Fruit fly (Drosophila melanogaster): Measurements from ENCODE around the gene okr.
A peak's percentile ranks its signal among the peaks of the same experiment; 100 is the strongest.

The okr gene

DNA sequence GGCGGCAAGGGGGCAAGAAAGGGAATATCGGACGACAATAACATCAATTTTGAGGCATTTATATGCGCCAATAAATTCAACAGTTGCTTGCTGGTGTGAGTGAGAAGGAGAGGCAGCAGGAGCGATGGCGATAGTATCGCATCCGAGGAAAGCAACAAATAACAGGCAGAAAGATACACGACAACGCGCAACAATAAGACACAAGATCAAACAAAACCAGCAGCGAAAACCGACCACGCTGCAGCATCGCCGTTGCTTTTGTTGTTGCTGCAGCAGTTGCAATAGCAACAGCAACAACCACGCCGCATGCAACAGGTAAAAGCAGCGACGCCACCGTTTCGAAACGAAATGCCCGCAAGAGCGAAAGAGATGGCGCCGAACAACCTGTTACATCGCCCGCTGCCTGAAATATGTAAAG, 8.0 kb upstream of the okr start (continued):
- no peak for TF ChIP-seq CG14710 (tag; optimal IDR thresholded peaks at IDR 0.05)
- no peak for TF ChIP-seq Poxn (GFP tag; IDR thresholded peaks at IDR 0.05)
- no peak for TF ChIP-seq H2.0 (GFP tag; IDR thresholded peaks at IDR 0.05)
- TF ChIP-seq CG6689 (GFP tag; IDR thresholded peaks at IDR 0.05) = no peak
- no peak for TF ChIP-seq Xbp1 (GFP tag; optimal IDR thresholded peaks at IDR 0.05)
- TF ChIP-seq bowl (GFP tag; IDR thresholded peaks at IDR 0.05) = no peak
- TF ChIP-seq CG12104 (GFP tag; optimal IDR thresholded peaks at IDR 0.05) = no peak
- no peak for TF ChIP-seq CG10462 (GFP tag; optimal IDR thresholded peaks at IDR 0.05)
- peak; percentile 90 for TF ChIP-seq CG15479 (GFP tag; optimal IDR thresholded peaks at IDR 0.05)
- peak in 1 of 2 experiments; percentile 93 for TF ChIP-seq tll (GFP tag; optimal IDR thresholded peaks at IDR 0.05)
- TF ChIP-seq phol (tag; optimal IDR thresholded peaks at IDR 0.05) = no peak
- peak; percentile 20; the same call in 1 of the 2 replicates for TF ChIP-seq amos (GFP tag; IDR thresholded peaks at IDR 0.05; ENCODE audit: partially characterized antibody)
- TF ChIP-seq CG4404 (GFP tag; IDR thresholded peaks at IDR 0.05) = no peak
- no peak for TF ChIP-seq gem (tag; optimal IDR thresholded peaks at IDR 0.05)
- TF ChIP-seq CG13424 (tag; optimal IDR thresholded peaks at IDR 0.05) = no peak
- TF ChIP-seq fd102C (GFP tag; optimal IDR thresholded peaks at IDR 0.05) = no peak
- TF ChIP-seq CG11504 (tag; optimal IDR thresholded peaks at IDR 0.05) = no peak
- TF ChIP-seq B-H1 (GFP tag; IDR thresholded peaks at IDR 0.05) = no peak
- peak; percentile 31; the same call in 1 of the 3 replicates for TF ChIP-seq CG16813 (GFP tag; IDR thresholded peaks at IDR 0.05; ENCODE audit: partially characterized antibody)
- no peak for TF ChIP-seq CG4282 (GFP tag; optimal IDR thresholded peaks at IDR 0.05)
- no peak for TF ChIP-seq nerfin-1 (tag; optimal IDR thresholded peaks at IDR 0.05)
- TF ChIP-seq CG10565 (GFP tag; optimal IDR thresholded peaks at IDR 0.05) = no peak
- TF ChIP-seq CG6791 (GFP tag; IDR thresholded peaks at IDR 0.05; ENCODE audit: partially characterized antibody) = 0 out of 3 replicates have a peak, but pooled peaks have one; percentile 4
- peak; percentile 54; the same call in 1 of the 4 replicates for TF ChIP-seq Dll (GFP tag; IDR thresholded peaks at IDR 0.05; ENCODE audit: partially characterized antibody)
- TF ChIP-seq CG12942 (GFP tag; optimal IDR thresholded peaks at IDR 0.05) = no peak
- no peak for TF ChIP-seq Hand (GFP tag; optimal IDR thresholded peaks at IDR 0.05)
- no peak for TF ChIP-seq en (GFP tag; optimal IDR thresholded peaks at IDR 0.05)
- no peak for TF ChIP-seq CG5245 (GFP tag; optimal IDR thresholded peaks at IDR 0.05)
- TF ChIP-seq CG6175 (GFP tag; IDR thresholded peaks at IDR 0.05) = 0 out of 3 replicates have a peak, but pooled peaks have one; percentile 30
- no peak for TF ChIP-seq Asciz (GFP tag; optimal IDR thresholded peaks at IDR 0.05)
- peak; percentile 57 for TF ChIP-seq Scr (GFP tag; IDR thresholded peaks at IDR 0.05; ENCODE audit: partially characterized antibody)
- peak; percentile 83 for TF ChIP-seq cad (GFP tag; optimal IDR thresholded peaks at IDR 0.05)
- TF ChIP-seq CG1832 (GFP tag; optimal IDR thresholded peaks at IDR 0.05) = peak; percentile 43
- peak; percentile 41 for TF ChIP-seq CG3838 (GFP tag; optimal IDR thresholded peaks at IDR 0.05)
- no peak for TF ChIP-seq ewg (GFP tag; optimal IDR thresholded peaks at IDR 0.05)
- TF ChIP-seq CG10543 (GFP tag; optimal IDR thresholded peaks at IDR 0.05) = no peak
- TF ChIP-seq BEAF-32 (GFP tag; optimal IDR thresholded peaks at IDR 0.05) = peak; percentile 41
- TF ChIP-seq scrt (GFP tag; optimal IDR thresholded peaks at IDR 0.05) = peak; percentile 45
- TF ChIP-seq CG15011 (GFP tag; optimal IDR thresholded peaks at IDR 0.05) = no peak
- no peak for TF ChIP-seq CG1024 (GFP tag; IDR thresholded peaks at IDR 0.05)
- TF ChIP-seq Doc3 (GFP tag; IDR thresholded peaks at IDR 0.05; ENCODE audit: partially characterized antibody) = peak; percentile 49; the same call in 2 of the 3 replicates
- no peak for TF ChIP-seq CG34224 (GFP tag; IDR thresholded peaks at IDR 0.05; ENCODE audit: partially characterized antibody)
- TF ChIP-seq CG2129 (GFP tag; IDR thresholded peaks at IDR 0.05; ENCODE audit: partially characterized antibody) = peak; percentile 31; the same call in 1 of the 2 replicates
- TF ChIP-seq Ada2b (GFP tag; IDR thresholded peaks at IDR 0.05) = no peak
- TF ChIP-seq Dad (GFP tag; optimal IDR thresholded peaks at IDR 0.05) = no peak
- no peak for TF ChIP-seq ems (GFP tag; optimal IDR thresholded peaks at IDR 0.05)
- TF ChIP-seq CG8944 (GFP tag; optimal IDR thresholded peaks at IDR 0.05) = no peak
- TF ChIP-seq CG15601 (tag; optimal IDR thresholded peaks at IDR 0.05) = no peak
- no peak for TF ChIP-seq dmrt11E (tag; optimal IDR thresholded peaks at IDR 0.05)
